ENCODE assay signal across 2 worm cellular contexts in the genomic region with DNA sequence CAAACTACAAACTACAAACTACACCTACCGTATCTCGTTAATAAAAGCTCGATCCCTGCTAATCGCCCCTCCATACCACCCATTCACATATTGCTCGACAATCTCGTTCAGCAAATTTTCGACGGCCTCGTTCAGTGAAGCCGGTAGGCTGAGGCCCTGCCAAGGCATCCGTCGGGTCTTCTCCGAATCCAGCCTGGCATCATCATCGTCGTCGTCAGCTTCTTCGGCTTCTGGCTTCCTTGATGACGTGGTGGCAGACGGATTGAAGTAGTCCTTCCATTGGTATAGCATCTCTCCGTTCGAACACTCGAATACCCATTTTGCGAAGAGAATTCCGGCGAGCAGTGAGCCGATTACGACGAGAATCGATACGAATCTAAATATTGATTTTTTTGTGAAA.
TF ChIP-seq lines count a peak whose summit lies in the region.

No protein-coding gene starts in this region.

TF ChIP-seq in whole organism, L4 larva, 104 proteins besides CTCF, POLR2A, EP300 and RAD21:
- TF ChIP-seq snpc-4 (tag; optimal IDR thresholded peaks at IDR 0.05; lab: Kevin White, UChicago) = no peak
- TF ChIP-seq nhr-42 (GFP tag; IDR thresholded peaks at IDR 0.05; lab: Robert Waterston, UW) = peak; percentile 61; the same call in 1 of the 2 replicates
- no peak for TF ChIP-seq dpl-1 (GFP tag; optimal IDR thresholded peaks at IDR 0.05; lab: Kevin White, UChicago)
- TF ChIP-seq lin-39 (tag; optimal IDR thresholded peaks at IDR 0.05; lab: Kevin White, UChicago) = no peak
- no peak for TF ChIP-seq nhr-237 (tag; optimal IDR thresholded peaks at IDR 0.05; lab: Kevin White, UChicago)
- TF ChIP-seq ceh-20 (GFP tag; IDR thresholded peaks at IDR 0.05; lab: Robert Waterston, UW) = no peak
- TF ChIP-seq set-16 (GFP tag; IDR thresholded peaks at IDR 0.05; lab: Robert Waterston, UW) = peak; percentile 30; the same call in 1 of the 2 replicates
- no peak for TF ChIP-seq F26F4.8 (GFP tag; conservative IDR thresholded peaks at IDR 0.05; lab: Robert Waterston, UW)
- TF ChIP-seq attf-4 (tag; optimal IDR thresholded peaks at IDR 0.05; lab: Kevin White, UChicago) = no peak
- peak in 1 of 2 experiments; percentile 79 for TF ChIP-seq unc-62 (GFP tag; optimal IDR thresholded peaks at IDR 0.05 in 1 of 2; lab: Kevin White, UChicago)
- TF ChIP-seq unc-62 (tag; optimal IDR thresholded peaks at IDR 0.05; lab: Kevin White, UChicago) = no peak
- TF ChIP-seq tra-1 (GFP tag; IDR thresholded peaks at IDR 0.05; lab: Robert Waterston, UW) = no peak

TF ChIP-seq in whole organism, young adult, 124 proteins besides CTCF, POLR2A, EP300 and RAD21:
- TF ChIP-seq Y56A3A.18 (GFP tag; IDR thresholded peaks at IDR 0.05; lab: Robert Waterston, UW) (no peak), zfh-2 (GFP tag; conservative IDR thresholded peaks at IDR 0.05; lab: Robert Waterston, UW) (peak; percentile 63; the same call in 1 of the 2 replicates)
